Worm (Caenorhabditis elegans) whole organism, midembryonic: ENCODE measurements around the gene clec-85.

ENCODE experiments used
- T22C8.4 ChIP-seq: fragments of 200-800 bp; sonication (Bioruptor generic); IDR thresholded peaks from 2 replicates; pipeline ENCODE4 v1.3.6; 2022; ENCODE audit warnings: missing genetic modification characterization, missing compliant biosample characterization
- cog-1 ChIP-seq: sonication (generic microtip); optimal IDR thresholded peaks from 2 replicates; lab custom pipeline; 2016; ENCODE audit warnings: missing genetic modification characterization, missing compliant biosample characterization
- flt-1 ChIP-seq: fragments of 200-800 bp; sonication (Bioruptor generic); IDR thresholded peaks from 2 replicates; pipeline ENCODE4 v1.3.6; 2022; ENCODE audit warnings: missing genetic modification characterization, missing compliant biosample characterization
- med-1 ChIP-seq: sonication (generic microtip); optimal IDR thresholded peaks from 2 replicates; lab custom pipeline; 2017; ENCODE audit warnings: missing genetic modification characterization, mild to moderate bottlenecking, missing compliant biosample characterization, antibody characterized with exemption, missing genetic modification reagents; ENCODE audit not compliant: insufficient read depth
- tab-1 ChIP-seq: fragments of 200-800 bp; sonication (Bioruptor generic); IDR thresholded peaks from 2 replicates; pipeline ENCODE4 v1.3.6; 2022; ENCODE audit warnings: missing genetic modification characterization, missing compliant biosample characterization
- ztf-29 ChIP-seq: fragments of 200-800 bp; sonication (Bioruptor generic); IDR thresholded peaks from 2 replicates; pipeline ENCODE4 v1.3.6; 2022; ENCODE audit warnings: missing genetic modification reagents, missing genetic modification characterization, missing compliant biosample characterization

DNA sequence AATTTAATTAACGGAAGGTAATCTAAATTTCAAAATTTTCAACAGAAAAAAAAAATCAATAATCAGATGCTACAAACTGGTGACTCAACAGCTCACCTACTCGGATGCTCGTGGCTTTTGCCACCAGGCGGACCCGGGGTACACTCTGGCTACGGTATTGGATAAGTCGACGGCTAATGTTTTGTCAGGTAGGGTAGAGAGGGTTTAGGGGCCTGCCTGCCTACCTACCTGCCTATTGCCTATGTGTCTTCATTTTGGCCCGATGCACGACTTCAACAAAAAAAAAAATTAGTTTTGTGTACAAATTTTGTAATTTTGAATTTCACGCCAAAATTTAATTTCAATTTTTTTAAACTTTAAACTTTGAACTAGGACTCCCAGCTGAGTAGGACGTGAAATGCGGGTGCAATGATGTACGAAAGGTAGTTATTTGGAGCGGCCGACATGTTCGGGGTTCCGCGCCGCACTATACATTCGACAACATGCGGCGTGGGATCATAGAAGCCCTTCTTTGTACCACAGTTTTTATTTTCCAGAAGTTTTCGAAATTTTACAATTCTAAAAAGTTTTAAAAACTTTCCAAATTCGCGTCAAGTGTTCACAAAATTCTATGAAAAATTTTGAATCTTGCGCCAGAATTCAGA is 25.1 kb upstream of the clec-85 start:
- TF ChIP-seq med-1 (GFP tag; lab: Kevin White, UChicago), result no peak
- no peak for TF ChIP-seq tab-1 (GFP tag; lab: Robert Waterston, UW)
- no peak for TF ChIP-seq cog-1 (tag; lab: Kevin White, UChicago)
- no peak for TF ChIP-seq T22C8.4 (GFP tag; lab: Robert Waterston, UW)
- no peak for TF ChIP-seq flt-1
- no peak for TF ChIP-seq ztf-29 (GFP tag; lab: Robert Waterston, UW)
